Fruit fly (Drosophila melanogaster) whole organism, embryonic: Measurements from ENCODE around the gene CG31855.

Experiments used
- Abd-B ChIP-seq: fragments of 200-800 bp; sonication (Bioruptor generic); optimal IDR thresholded peaks from 2 replicates; lab custom pipeline; 2018; ENCODE audit warnings: missing biosample characterization, mild to moderate bottlenecking, missing genetic modification characterization, moderate library complexity
- Aef1 ChIP-seq: fragments of 200-800 bp; sonication (Bioruptor generic); IDR thresholded peaks from 3 replicates; pipeline ENCODE4 v1.3.6; 2022; ENCODE audit warnings: missing biosample characterization, missing genetic modification characterization
- B-H2 ChIP-seq: fragments of 200-800 bp; sonication (Bioruptor generic); optimal IDR thresholded peaks from 2 replicates; lab custom pipeline; 2018; ENCODE audit warnings: missing biosample characterization, mild to moderate bottlenecking, missing genetic modification characterization
- Bgb ChIP-seq: fragments of 200-800 bp; sonication (Bioruptor generic); IDR thresholded peaks from 2 replicates; pipeline ENCODE4 v1.3.6; 2022; ENCODE audit warnings: missing biosample characterization, missing genetic modification characterization; ENCODE audit not compliant: partially characterized antibody
- CG10274 ChIP-seq: fragments of 200-800 bp; sonication (Bioruptor generic); optimal IDR thresholded peaks from 3 replicates; lab custom pipeline; 2017; ENCODE audit warnings: missing biosample characterization, mild to moderate bottlenecking, missing genetic modification characterization
- CG11093 ChIP-seq: fragments of 200-800 bp; sonication (Bioruptor generic); IDR thresholded peaks from 3 replicates; pipeline ENCODE4 v1.3.6; 2022; ENCODE audit warnings: missing biosample characterization, missing genetic modification characterization
- CG12299 ChIP-seq: fragments of 200-800 bp; sonication (Bioruptor generic); optimal IDR thresholded peaks from 2 replicates; lab custom pipeline; 2018; ENCODE audit warnings: missing biosample characterization, mild to moderate bottlenecking, missing genetic modification characterization
- CG12942 ChIP-seq: fragments of 200-800 bp; sonication (Bioruptor generic); optimal IDR thresholded peaks from 3 replicates; lab custom pipeline; 2016; ENCODE audit warnings: missing biosample characterization, missing genetic modification characterization
- CG15479 ChIP-seq: fragments of 200-800 bp; sonication (Bioruptor generic); optimal IDR thresholded peaks from 3 replicates; lab custom pipeline; 2019; ENCODE audit warnings: missing biosample characterization, mild to moderate bottlenecking, missing genetic modification characterization, moderate library complexity
- CG15514 ChIP-seq: fragments of 200-800 bp; sonication (Bioruptor generic); optimal IDR thresholded peaks from 3 replicates; lab custom pipeline; 2017; ENCODE audit warnings: missing biosample characterization, missing genetic modification characterization, mild to moderate bottlenecking, moderate library complexity, missing genetic modification reagents
- CG15601 ChIP-seq: fragments of 200-800 bp; sonication (Bioruptor generic); optimal IDR thresholded peaks from 3 replicates; lab custom pipeline; 2019; ENCODE audit warnings: missing biosample characterization, mild to moderate bottlenecking, missing genetic modification characterization, moderate library complexity
- CG17612 ChIP-seq: fragments of 200-800 bp; sonication (Bioruptor generic); IDR thresholded peaks from 2 replicates; pipeline ENCODE4 v1.3.6; 2022; ENCODE audit warnings: missing biosample characterization, missing genetic modification characterization
- CG17912 ChIP-seq: fragments of 200-800 bp; sonication (Bioruptor generic); optimal IDR thresholded peaks from 2 replicates; lab custom pipeline; 2018; ENCODE audit warnings: missing biosample characterization, mild to moderate bottlenecking, missing genetic modification characterization
- CG18764 ChIP-seq: fragments of 200-800 bp; sonication (Bioruptor generic); optimal IDR thresholded peaks from 3 replicates; lab custom pipeline; 2016; ENCODE audit warnings: missing biosample characterization, missing genetic modification characterization
- CG33213 ChIP-seq: fragments of 200-800 bp; sonication (Bioruptor generic); optimal IDR thresholded peaks from 3 replicates; lab custom pipeline; 2016; ENCODE audit warnings: missing biosample characterization, missing genetic modification characterization
- CG34376 ChIP-seq: fragments of 200-800 bp; sonication (Bioruptor generic); optimal IDR thresholded peaks from 2 replicates; lab custom pipeline; 2018; ENCODE audit warnings: missing biosample characterization, mild to moderate bottlenecking, missing genetic modification characterization
- CG3726 ChIP-seq: fragments of 200-800 bp; sonication (Bioruptor generic); IDR thresholded peaks from 3 replicates; pipeline ENCODE4, ENCODE4 v1.3.6; 2022; ENCODE audit warnings: missing biosample characterization, missing genetic modification characterization
- CG7271 ChIP-seq: fragments of 200-800 bp; sonication (Bioruptor generic); optimal IDR thresholded peaks from 2 replicates; lab custom pipeline; 2018; ENCODE audit warnings: missing biosample characterization, mild to moderate bottlenecking, missing genetic modification characterization, moderate library complexity
- Camta ChIP-seq: fragments of 200-800 bp; sonication (Bioruptor generic); optimal IDR thresholded peaks from 2 replicates; lab custom pipeline; 2016; ENCODE audit warnings: missing biosample characterization, missing genetic modification characterization
- CrebB ChIP-seq: fragments of 200-800 bp; sonication (Bioruptor generic); optimal IDR thresholded peaks from 3 replicates; lab custom pipeline; 2018; ENCODE audit warnings: missing biosample characterization, mild to moderate bottlenecking, missing genetic modification characterization
- E2f1 ChIP-seq: fragments of 200-800 bp; sonication (Bioruptor generic); IDR thresholded peaks from 2 replicates; pipeline ENCODE4 v1.3.6; 2022; ENCODE audit warnings: missing biosample characterization, missing genetic modification characterization
- Ets97D ChIP-seq: fragments of 200-800 bp; sonication (Bioruptor generic); optimal IDR thresholded peaks from 3 replicates; lab custom pipeline; 2016; ENCODE audit warnings: missing biosample characterization, missing genetic modification characterization
- HLH3B ChIP-seq: fragments of 200-800 bp; sonication (Bioruptor generic); IDR thresholded peaks from 2 replicates; pipeline ENCODE4 v1.3.6; 2022; ENCODE audit warnings: missing biosample characterization, missing genetic modification characterization
- HLH54F ChIP-seq: fragments of 200-800 bp; sonication (Bioruptor generic); optimal IDR thresholded peaks from 3 replicates; lab custom pipeline; 2016; ENCODE audit warnings: missing biosample characterization, missing genetic modification characterization
- Hand ChIP-seq: fragments of 200-800 bp; sonication (Bioruptor generic); optimal IDR thresholded peaks from 2 replicates; lab custom pipeline; 2017; ENCODE audit warnings: mild to moderate bottlenecking, missing biosample characterization, missing genetic modification reagents, missing genetic modification characterization
- Hmr ChIP-seq: fragments of 200-800 bp; sonication (Bioruptor generic); optimal IDR thresholded peaks from 3 replicates; lab custom pipeline; 2017; ENCODE audit warnings: mild to moderate bottlenecking, missing biosample characterization, missing genetic modification reagents, missing genetic modification characterization
- Hsf ChIP-seq: fragments of 200-800 bp; sonication (Bioruptor generic); optimal IDR thresholded peaks from 3 replicates; lab custom pipeline; 2016; ENCODE audit warnings: missing biosample characterization, missing genetic modification characterization
- MBD-R2 ChIP-seq: fragments of 200-800 bp; sonication (Bioruptor generic); IDR thresholded peaks from 2 replicates; pipeline ENCODE4 v1.3.6; 2022; ENCODE audit warnings: missing biosample characterization, missing genetic modification characterization
- MTF-1 ChIP-seq: fragments of 200-800 bp; sonication (Bioruptor generic); optimal IDR thresholded peaks from 2 replicates; lab custom pipeline; 2018; ENCODE audit warnings: missing biosample characterization, mild to moderate bottlenecking, missing genetic modification characterization, borderline replicate concordance
- PHDP ChIP-seq: fragments of 200-800 bp; sonication (Bioruptor generic); optimal IDR thresholded peaks from 3 replicates; lab custom pipeline; 2018; ENCODE audit warnings: missing biosample characterization, mild to moderate bottlenecking, missing genetic modification characterization, moderate library complexity
- YL-1 ChIP-seq: fragments of 200-800 bp; sonication (Bioruptor generic); optimal IDR thresholded peaks from 3 replicates; lab custom pipeline; 2017; ENCODE audit warnings: missing biosample characterization, mild to moderate bottlenecking, missing genetic modification characterization
- emc ChIP-seq: fragments of 200-800 bp; sonication (Bioruptor generic); optimal IDR thresholded peaks from 2 replicates; lab custom pipeline; 2016; ENCODE audit warnings: missing biosample characterization, missing genetic modification characterization
- ems ChIP-seq: fragments of 200-800 bp; sonication (Bioruptor generic); optimal IDR thresholded peaks from 3 replicates; lab custom pipeline; 2016; ENCODE audit warnings: missing biosample characterization, missing genetic modification characterization
- gcm2 ChIP-seq: fragments of 200-800 bp; sonication (Bioruptor generic); optimal IDR thresholded peaks from 2 replicates; lab custom pipeline; 2016; ENCODE audit warnings: missing biosample characterization, missing genetic modification characterization
- gfzf ChIP-seq: fragments of 200-800 bp; sonication (Bioruptor generic); optimal IDR thresholded peaks from 2 replicates; lab custom pipeline; 2016; ENCODE audit warnings: missing biosample characterization, mild to moderate bottlenecking, missing genetic modification characterization, moderate library complexity
- gro ChIP-seq: fragments of 200-800 bp; sonication (Bioruptor generic); optimal IDR thresholded peaks from 2 replicates; lab custom pipeline; 2016; ENCODE audit warnings: missing biosample characterization, missing genetic modification characterization
- gsb ChIP-seq: fragments of 200-800 bp; sonication (Bioruptor generic); IDR thresholded peaks from 2 replicates; pipeline ENCODE4 v1.3.6; 2022; ENCODE audit warnings: missing biosample characterization, missing genetic modification characterization
- jigr1 ChIP-seq: fragments of 200-800 bp; sonication (Bioruptor generic); IDR thresholded peaks from 3 replicates; pipeline ENCODE4 v1.3.6; 2022; ENCODE audit warnings: missing biosample characterization, missing genetic modification characterization
- jing ChIP-seq: fragments of 200-800 bp; sonication (Bioruptor generic); optimal IDR thresholded peaks from 2 replicates; lab custom pipeline; 2018; ENCODE audit warnings: missing biosample characterization, mild to moderate bottlenecking, missing genetic modification characterization
- knrl ChIP-seq: fragments of 200-800 bp; sonication (Bioruptor generic); IDR thresholded peaks from 3 replicates; pipeline ENCODE4 v1.3.6; 2022; ENCODE audit warnings: missing biosample characterization, missing genetic modification characterization; ENCODE audit not compliant: partially characterized antibody
- lab ChIP-seq: fragments of 200-800 bp; sonication (Bioruptor generic); optimal IDR thresholded peaks from 3 replicates; lab custom pipeline; 2017; ENCODE audit warnings: missing biosample characterization, missing genetic modification characterization, mild to moderate bottlenecking, moderate library complexity, missing genetic modification reagents
- lov ChIP-seq, 2 experiments: fragments of 200-800 bp in 1 of 2; fragments of >200 bp in 1 of 2; sonication (Bioruptor generic) in 1 of 2; IDR thresholded peaks in 1 of 2; optimal IDR thresholded peaks in 1 of 2; 2 replicates in 1 of 2; 3 replicates in 1 of 2; pipeline versions ENCODE4 v1.3.6 to Lab custom; 2017 to 2022; ENCODE audit warnings: missing biosample characterization in 1 of 2, missing genetic modification characterization in 1 of 2
- oc ChIP-seq: fragments of 200-800 bp; sonication (Bioruptor generic); optimal IDR thresholded peaks from 2 replicates; lab custom pipeline; 2018; ENCODE audit warnings: missing biosample characterization, mild to moderate bottlenecking, missing genetic modification characterization, moderate library complexity
- odd ChIP-seq: fragments of 200-800 bp; sonication (Bioruptor generic); optimal IDR thresholded peaks from 2 replicates; lab custom pipeline; 2017; ENCODE audit warnings: missing biosample characterization, mild to moderate bottlenecking, missing genetic modification characterization
- pb ChIP-seq: fragments of 200-800 bp; sonication (Bioruptor generic); optimal IDR thresholded peaks from 3 replicates; lab custom pipeline; 2016; ENCODE audit warnings: missing biosample characterization, missing genetic modification characterization
- psq ChIP-seq: fragments of 200-800 bp; sonication (Bioruptor generic); optimal IDR thresholded peaks from 2 replicates; lab custom pipeline; 2017; ENCODE audit warnings: missing biosample characterization, missing genetic modification characterization
- sqz ChIP-seq: fragments of 200-800 bp; sonication (Bioruptor generic); optimal IDR thresholded peaks from 3 replicates; lab custom pipeline; 2018; ENCODE audit warnings: missing biosample characterization, mild to moderate bottlenecking, missing genetic modification characterization
- twi ChIP-seq: fragments of 200-800 bp; optimal IDR thresholded peaks from 2 replicates; lab custom pipeline; 2019; ENCODE audit warnings: missing biosample characterization, mild to moderate bottlenecking, missing genetic modification characterization, moderate library complexity
- vfl ChIP-seq: fragments of 200-800 bp; sonication (Bioruptor generic); optimal IDR thresholded peaks from 2 replicates; lab custom pipeline; 2016; ENCODE audit warnings: missing biosample characterization, missing genetic modification characterization
- zen ChIP-seq: fragments of 200-800 bp; sonication (Bioruptor generic); optimal IDR thresholded peaks from 3 replicates; lab custom pipeline; 2018; ENCODE audit warnings: missing biosample characterization, mild to moderate bottlenecking, missing genetic modification characterization, moderate library complexity

CG31855 gene

dm6 chr2L:13398614-13399161, 29.7 kb downstream of the CG31855 start, which contains the start of the genes CG10859 and CG7110 (continued):
- TF ChIP-seq oc (no peak), CG17912 (peak; percentile 56), Hmr (GFP tag; lab: Kevin White, UChicago) (peak; percentile 66), CG15601 (tag; lab: Kevin White, UChicago) (peak; percentile 33), Aef1 (GFP tag; lab: Robert Waterston, UW) (no peak), lov (optimal IDR thresholded peaks at IDR 0.05; lab: Kevin White, UChicago) (no peak), lov (GFP tag; IDR thresholded peaks at IDR 0.05; lab: Robert Waterston, UW) (no peak), HLH54F (GFP tag; lab: Kevin White, UChicago) (no peak), Abd-B (GFP tag; lab: Kevin White, UChicago) (no peak), gfzf (peak; percentile 86), MBD-R2 (GFP tag; lab: Robert Waterston, UW) (peak; percentile 48; the same call in 1 of the 2 replicates), lab (GFP tag; lab: Kevin White, UChicago) (peak; percentile 81), psq (GFP tag; lab: Kevin White, UChicago) (no peak), pb (GFP tag; lab: Kevin White, UChicago) (peak; percentile 27), CG17612 (no peak), Camta (GFP tag; lab: Kevin White, UChicago) (no peak), CG33213 (peak; percentile 56), Hsf (peak; percentile 31), gcm2 (GFP tag; lab: Kevin White, UChicago) (no peak), Hand (no peak), odd (GFP tag; lab: Kevin White, UChicago) (peak; percentile 60), Bgb (peak; percentile 29; the same call in 1 of the 2 replicates), CG12942 (GFP tag; lab: Kevin White, UChicago) (no peak), HLH3B (GFP tag; lab: Robert Waterston, UW) (0 out of 2 replicates have a peak, but pooled peaks have one; percentile 19), emc (GFP tag; lab: Kevin White, UChicago) (no peak), PHDP (tag; lab: Kevin White, UChicago) (peak; percentile 68), CG15479 (GFP tag; lab: Kevin White, UChicago) (no peak), ems (no peak), gro (GFP tag; lab: Kevin White, UChicago) (peak; percentile 21), CG10274 (GFP tag; lab: Kevin White, UChicago) (no peak), CG7271 (peak; percentile 46), CG15514 (GFP tag; lab: Kevin White, UChicago) (peak; percentile 76), MTF-1 (GFP tag; lab: Kevin White, UChicago) (peak; percentile 39), jigr1 (GFP tag; lab: Robert Waterston, UW) (no peak), jing (no peak), YL-1 (GFP tag; lab: Kevin White, UChicago) (peak; percentile 78), vfl (GFP tag; lab: Kevin White, UChicago) (no peak), knrl (no peak), B-H2 (GFP tag; lab: Kevin White, UChicago) (peak; percentile 63), CG3726 (GFP tag; lab: Robert Waterston, UW) (no peak), gsb (GFP tag; lab: Robert Waterston, UW) (no peak), Ets97D (GFP tag; lab: Kevin White, UChicago) (peak; percentile 98), CG12299 (peak; percentile 45), twi (tag; lab: Kevin White, UChicago) (peak; percentile 33), CrebB (tag; lab: Kevin White, UChicago) (peak; percentile 36), CG18764 (GFP tag; lab: Kevin White, UChicago) (peak; percentile 20), zen (tag; lab: Kevin White, UChicago) (peak; percentile 39), CG34376 (GFP tag; lab: Kevin White, UChicago) (peak; percentile 56), sqz (GFP tag; lab: Kevin White, UChicago) (no peak), E2f1 (no peak), CG11093 (GFP tag; lab: Robert Waterston, UW) (no peak)
